Worm (Caenorhabditis elegans) whole organism, late embryonic: ENCODE measurements around the gene M110.3.

Source experiments
- K02D7.2 ChIP-seq: sonication (generic microtip); optimal IDR thresholded peaks from 2 replicates; lab custom pipeline; 2017; ENCODE audit warnings: mild to moderate bottlenecking, missing genetic modification characterization, missing compliant biosample characterization
- T23F11.4 ChIP-seq: fragments of 200-800 bp; sonication (Bioruptor generic); optimal IDR thresholded peaks from 2 replicates; lab custom pipeline; 2018; ENCODE audit warnings: mild to moderate bottlenecking, missing genetic modification characterization, missing compliant biosample characterization
- Y22D7AL.16 ChIP-seq: sonication (generic microtip); optimal IDR thresholded peaks from 2 replicates; lab custom pipeline; 2016; ENCODE audit warnings: missing genetic modification characterization, missing compliant biosample characterization
- ahr-1 ChIP-seq: sonication (generic microtip); optimal IDR thresholded peaks from 2 replicates; lab custom pipeline; 2016; ENCODE audit warnings: missing genetic modification characterization, missing compliant biosample characterization
- ceh-18 ChIP-seq: sonication (generic microtip); optimal IDR thresholded peaks from 2 replicates; lab custom pipeline; 2016; ENCODE audit warnings: missing genetic modification characterization, missing compliant biosample characterization
- ceh-19 ChIP-seq: fragments of 200-800 bp; sonication (Bioruptor generic); optimal IDR thresholded peaks from 2 replicates; lab custom pipeline; 2018; ENCODE audit warnings: mild to moderate bottlenecking, missing genetic modification characterization, missing compliant biosample characterization
- ceh-24 ChIP-seq: sonication (generic microtip); optimal IDR thresholded peaks from 2 replicates; lab custom pipeline; 2016; ENCODE audit warnings: mild to moderate bottlenecking, missing genetic modification characterization, missing compliant biosample characterization
- ceh-30 ChIP-seq: fragments of 150-350 bp; optimal IDR thresholded peaks from 2 replicates; lab custom pipeline; 2014; ENCODE audit warnings: missing biosample characterization, missing genetic modification characterization
- ceh-48 ChIP-seq: sonication (generic microtip); optimal IDR thresholded peaks from 2 replicates; lab custom pipeline; 2016; ENCODE audit warnings: missing genetic modification characterization, inconsistent platforms, missing compliant biosample characterization
- che-1 ChIP-seq: sonication (generic microtip); optimal IDR thresholded peaks from 2 replicates; lab custom pipeline; 2016; ENCODE audit warnings: mild to moderate bottlenecking, missing genetic modification characterization, missing compliant biosample characterization
- dmd-4 ChIP-seq: sonication (generic microtip); optimal IDR thresholded peaks from 2 replicates; lab custom pipeline; 2016; ENCODE audit warnings: borderline replicate concordance, missing genetic modification characterization, missing compliant biosample characterization
- elt-2 ChIP-seq: sonication (generic microtip); optimal IDR thresholded peaks from 2 replicates; lab custom pipeline; 2016; ENCODE audit warnings: missing genetic modification reagents, missing genetic modification characterization, missing compliant biosample characterization
- ets-4 ChIP-seq: sonication (generic microtip); optimal IDR thresholded peaks from 2 replicates; lab custom pipeline; 2016; ENCODE audit warnings: missing genetic modification characterization, missing compliant biosample characterization
- fkh-10 ChIP-seq: fragments of 150-350 bp; optimal IDR thresholded peaks from 2 replicates; lab custom pipeline; 2014; ENCODE audit warnings: missing biosample characterization, missing genetic modification reagents, missing genetic modification characterization
- gmeb-2 ChIP-seq: sonication (generic microtip); optimal IDR thresholded peaks from 2 replicates; lab custom pipeline; 2016; ENCODE audit warnings: missing genetic modification characterization, inconsistent platforms, missing compliant biosample characterization
- lim-6 ChIP-seq: sonication (generic microtip); optimal IDR thresholded peaks from 2 replicates; lab custom pipeline; 2016; ENCODE audit warnings: missing genetic modification characterization, missing compliant biosample characterization
- lin-11 ChIP-seq: fragments of 200-800 bp; sonication (Bioruptor generic); optimal IDR thresholded peaks from 2 replicates; lab custom pipeline; 2018; ENCODE audit warnings: mild to moderate bottlenecking, missing genetic modification characterization, missing compliant biosample characterization
- madf-2 ChIP-seq: sonication (generic microtip); optimal IDR thresholded peaks from 2 replicates; lab custom pipeline; 2017; ENCODE audit warnings: missing genetic modification characterization, missing compliant biosample characterization
- nfya-1 ChIP-seq: sonication (generic microtip); optimal IDR thresholded peaks from 2 replicates; lab custom pipeline; 2017; ENCODE audit warnings: missing genetic modification characterization, mild to moderate bottlenecking, missing compliant biosample characterization, antibody characterized with exemption, moderate library complexity
- nhr-11 ChIP-seq: fragments of 150-350 bp; optimal IDR thresholded peaks from 2 replicates; lab custom pipeline; 2014; ENCODE audit warnings: missing biosample characterization, missing genetic modification characterization
- odd-2 ChIP-seq: sonication (generic microtip); optimal IDR thresholded peaks from 2 replicates; lab custom pipeline; 2017; ENCODE audit warnings: antibody characterized with exemption, mild to moderate bottlenecking, missing genetic modification characterization, missing compliant biosample characterization
- pha-2 ChIP-seq: sonication (generic microtip); optimal IDR thresholded peaks from 2 replicates; lab custom pipeline; 2017; ENCODE audit warnings: mild to moderate bottlenecking, missing genetic modification characterization, missing compliant biosample characterization
- pqm-1 ChIP-seq: sonication (generic microtip); optimal IDR thresholded peaks from 2 replicates; lab custom pipeline; 2016; ENCODE audit warnings: missing genetic modification characterization, missing compliant biosample characterization
- pros-1 ChIP-seq: fragments of 150-350 bp; optimal IDR thresholded peaks from 2 replicates; lab custom pipeline; 2014; ENCODE audit warnings: missing biosample characterization, missing genetic modification reagents, missing genetic modification characterization
- rnt-1 ChIP-seq: sonication (generic microtip); optimal IDR thresholded peaks from 2 replicates; lab custom pipeline; 2016; ENCODE audit warnings: missing genetic modification characterization, missing compliant biosample characterization
- sox-2 ChIP-seq: fragments of 200-800 bp; sonication (Bioruptor generic); IDR thresholded peaks from 2 replicates; pipeline ENCODE4 v1.3.6; 2022; ENCODE audit warnings: missing genetic modification reagents, missing genetic modification characterization, missing compliant biosample characterization
- sox-4 ChIP-seq: sonication (generic microtip); optimal IDR thresholded peaks from 2 replicates; lab custom pipeline; 2017; ENCODE audit warnings: mild to moderate bottlenecking, missing genetic modification characterization, inconsistent platforms, missing compliant biosample characterization
- syd-9 ChIP-seq: sonication (generic microtip); optimal IDR thresholded peaks from 2 replicates; lab custom pipeline; 2016; ENCODE audit warnings: mild to moderate bottlenecking, missing genetic modification characterization, moderate library complexity, missing compliant biosample characterization
- tbx-2 ChIP-seq: sonication (generic microtip); optimal IDR thresholded peaks from 2 replicates; lab custom pipeline; 2016; ENCODE audit warnings: missing genetic modification characterization, missing compliant biosample characterization
- tbx-7 ChIP-seq: sonication (generic microtip); optimal IDR thresholded peaks from 2 replicates; lab custom pipeline; 2016; ENCODE audit warnings: missing genotype, missing genetic modification characterization, missing compliant biosample characterization
- unc-3 ChIP-seq, 2 experiments: fragments of 200-800 bp in 1 of 2; sonication (Bioruptor generic) in 1 of 2; sonication (generic microtip) in 1 of 2; conservative IDR thresholded peaks in 1 of 2; optimal IDR thresholded peaks in 1 of 2; 2 replicates each; pipeline versions ENCODE4 v1.3.6 to Lab custom; 2016 to 2022; ENCODE audit warnings: missing compliant biosample characterization in 2 of 2, missing genetic modification characterization in 2 of 2, missing genetic modification reagents in 1 of 2
- unc-42 ChIP-seq: sonication (generic microtip); optimal IDR thresholded peaks from 2 replicates; lab custom pipeline; 2016; ENCODE audit warnings: missing genotype, missing genetic modification characterization, missing compliant biosample characterization
- unc-86 ChIP-seq: sonication (generic microtip); optimal IDR thresholded peaks from 2 replicates; lab custom pipeline; 2016; ENCODE audit warnings: missing genetic modification characterization, missing compliant biosample characterization
- zip-5 ChIP-seq: sonication (generic microtip); optimal IDR thresholded peaks from 2 replicates; lab custom pipeline; 2016; ENCODE audit warnings: missing genetic modification characterization, missing compliant biosample characterization

M110.3 gene

ce11 chrII:8230976-8231375 is 14.6 kb upstream of the M110.3 start, which contains the start of gene M110.9:
M110.9 (plus strand) TSS chrII:8231276.
- no peak for TF ChIP-seq unc-86 (tag; lab: Kevin White, UChicago)
- no peak for TF ChIP-seq ceh-30 (tag; lab: Kevin White, UChicago)
- no peak for TF ChIP-seq tbx-7 (tag; lab: Kevin White, UChicago)
- no peak for TF ChIP-seq ahr-1
- no peak for TF ChIP-seq odd-2 (tag; lab: Kevin White, UChicago)
- no peak for TF ChIP-seq fkh-10 (GFP tag; lab: Kevin White, UChicago)
- no peak for TF ChIP-seq K02D7.2 (tag; lab: Kevin White, UChicago)
- no peak for TF ChIP-seq ets-4 (tag; lab: Kevin White, UChicago)
- no peak for TF ChIP-seq ceh-19
- no peak for TF ChIP-seq lim-6 (tag; lab: Kevin White, UChicago)
- TF ChIP-seq, all 69 proteins: peak for 0

ce11 chrII:8226475-8226874 is 10.1 kb upstream of the M110.3 start:
- TF ChIP-seq ahr-1 (no peak), elt-2 (tag; lab: Kevin White, UChicago) (peak; percentile 83)
- TF ChIP-seq, all 69 proteins: peak for 1

- TF ChIP-seq pqm-1 (tag; lab: Kevin White, UChicago): no peak
- TF ChIP-seq sox-4 (tag; lab: Kevin White, UChicago): no peak
- TF ChIP-seq che-1 (tag; lab: Kevin White, UChicago): no peak
- TF ChIP-seq nhr-11 (tag; lab: Kevin White, UChicago): no peak
- no peak for TF ChIP-seq madf-2 (tag; lab: Kevin White, UChicago)
- no peak for TF ChIP-seq unc-42 (tag; lab: Kevin White, UChicago)
- TF ChIP-seq dmd-4 (tag; lab: Kevin White, UChicago): no peak
- no peak for TF ChIP-seq gmeb-2 (tag; lab: Kevin White, UChicago)
- no peak for TF ChIP-seq T23F11.4 (GFP tag; lab: Kevin White, UChicago)
- no peak for TF ChIP-seq sox-2 (GFP tag; lab: Robert Waterston, UW)
- TF ChIP-seq nfya-1 (tag; lab: Kevin White, UChicago): no peak
Measured at ce11 chrII:8225914-8226313, 9.5 kb upstream of the M110.3 start.

ce11 chrII:8225347-8225746 is 8.9 kb upstream of the M110.3 start:
- TF ChIP-seq ceh-24 (no peak), ceh-48 (tag; lab: Kevin White, UChicago) (no peak), ceh-18 (tag; lab: Kevin White, UChicago) (no peak), ets-4 (tag; lab: Kevin White, UChicago) (no peak), lim-6 (tag; lab: Kevin White, UChicago) (no peak), unc-42 (tag; lab: Kevin White, UChicago) (no peak)
- TF ChIP-seq, all 69 proteins: peak for 0

- TF ChIP-seq tbx-2: no peak
- no peak for TF ChIP-seq pros-1 (tag; lab: Kevin White, UChicago)
- TF ChIP-seq rnt-1 (tag; lab: Kevin White, UChicago): no peak
- TF ChIP-seq che-1 (tag; lab: Kevin White, UChicago): no peak
- no peak for TF ChIP-seq lin-11
- TF ChIP-seq syd-9: no peak
- TF ChIP-seq zip-5 (tag; lab: Kevin White, UChicago): no peak
- no peak for TF ChIP-seq ets-4 (tag; lab: Kevin White, UChicago)
- TF ChIP-seq unc-3 (GFP tag; conservative IDR thresholded peaks at IDR 0.05; lab: Robert Waterston, UW): no peak
- TF ChIP-seq unc-3 (tag; optimal IDR thresholded peaks at IDR 0.05; lab: Kevin White, UChicago): no peak
- TF ChIP-seq fkh-10 (GFP tag; lab: Kevin White, UChicago): no peak
- no peak for TF ChIP-seq pha-2 (tag; lab: Kevin White, UChicago)
- TF ChIP-seq odd-2 (tag; lab: Kevin White, UChicago): no peak
- no peak for TF ChIP-seq Y22D7AL.16
- TF ChIP-seq sox-4 (tag; lab: Kevin White, UChicago): no peak
Measured at ce11 chrII:8224623-8225022, 8.2 kb upstream of the M110.3 start.
